Worm (Caenorhabditis elegans): ENCODE measurements around the gene F53A3.7.

F53A3.7 gene

DNA sequence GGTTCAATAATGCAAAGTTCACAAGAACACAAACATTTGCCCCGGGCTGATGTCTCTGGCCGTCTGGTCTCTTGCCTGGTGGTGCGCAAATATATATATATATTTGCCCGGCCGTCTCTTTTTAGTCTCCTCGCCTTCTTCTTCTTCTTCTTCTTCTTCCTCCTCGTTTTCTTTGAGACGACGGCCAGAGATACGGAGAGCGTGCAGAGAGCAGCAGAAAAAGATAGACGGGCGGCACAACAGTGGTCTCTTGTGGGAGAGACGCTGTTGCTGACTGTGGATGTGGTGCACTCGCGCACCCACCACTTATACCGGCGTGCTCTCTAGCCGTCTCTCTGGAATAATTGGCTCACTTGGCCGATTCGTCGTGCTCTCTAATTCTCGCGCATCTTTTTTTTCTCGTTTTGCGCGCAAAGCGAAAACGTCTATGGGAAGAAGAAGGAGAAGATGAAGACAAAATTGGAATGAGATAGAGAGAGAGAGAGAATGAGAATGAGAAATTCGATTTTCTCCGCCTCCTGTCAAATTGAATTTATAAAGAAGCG, 30.1 kb upstream of the F53A3.7 start:
- TF ChIP-seq unc-120 (tag; optimal IDR thresholded peaks at IDR 0.05; ENCODE audit: poor library complexity, severe bottlenecking) (peak; percentile 97), ztf-11 (tag; optimal IDR thresholded peaks at IDR 0.05) (peak; percentile 93), unc-39 (tag; optimal IDR thresholded peaks at IDR 0.05) (no peak), nhr-76 (tag; optimal IDR thresholded peaks at IDR 0.05) (no peak), sptf-1 (tag; optimal IDR thresholded peaks at IDR 0.05) (peak; percentile 83), ceh-39 (tag; optimal IDR thresholded peaks at IDR 0.05) (peak; percentile 22), nhr-28 (tag; optimal IDR thresholded peaks at IDR 0.05) (no peak), mab-5 (tag; optimal IDR thresholded peaks at IDR 0.05) (peak; percentile 18), unc-62 (GFP tag; optimal IDR thresholded peaks at IDR 0.05) (peak; percentile 85), pha-4 (tag; optimal IDR thresholded peaks at IDR 0.05) (peak; percentile 85), ceh-43 (GFP tag; optimal IDR thresholded peaks at IDR 0.05) (peak; percentile 61), cnd-1 (tag; optimal IDR thresholded peaks at IDR 0.05) (peak; percentile 50), blmp-1 (tag; optimal IDR thresholded peaks at IDR 0.05) (peak; percentile 80), lin-32 (GFP tag; optimal IDR thresholded peaks at IDR 0.05) (peak; percentile 15), ces-1 (GFP tag; optimal IDR thresholded peaks at IDR 0.05) (peak; percentile 100), drap-1 (GFP tag; optimal IDR thresholded peaks at IDR 0.05) (peak; percentile 83), elt-3 (tag; optimal IDR thresholded peaks at IDR 0.05) (peak; percentile 33), nhr-2 (tag; optimal IDR thresholded peaks at IDR 0.05) (peak; percentile 80), ham-2 (GFP tag; optimal IDR thresholded peaks at IDR 0.05) (peak; percentile 91), zip-8 (tag; optimal IDR thresholded peaks at IDR 0.05) (no peak), bed-3 (GFP tag; optimal IDR thresholded peaks at IDR 0.05) (peak; percentile 54), tbx-8 (GFP tag; optimal IDR thresholded peaks at IDR 0.05) (no peak), ceh-83 (GFP tag; optimal IDR thresholded peaks at IDR 0.05) (no peak), flh-1 (GFP tag; optimal IDR thresholded peaks at IDR 0.05) (no peak), hlh-1 (tag; optimal IDR thresholded peaks at IDR 0.05) (peak; percentile 34), lsy-2 (tag; optimal IDR thresholded peaks at IDR 0.05) (peak; percentile 52), nhr-237 (tag; optimal IDR thresholded peaks at IDR 0.05) (peak; percentile 89), nhr-12 (tag; optimal IDR thresholded peaks at IDR 0.05) (no peak), mls-2 (tag; optimal IDR thresholded peaks at IDR 0.05) (peak; percentile 82), M03D4.4 (tag; optimal IDR thresholded peaks at IDR 0.05) (peak; percentile 85), sem-2 (GFP tag; optimal IDR thresholded peaks at IDR 0.05) (no peak), mep-1 (tag; optimal IDR thresholded peaks at IDR 0.05) (peak; percentile 3), snpc-4 (tag; optimal IDR thresholded peaks at IDR 0.05) (no peak), lin-13 (tag; optimal IDR thresholded peaks at IDR 0.05) (peak; percentile 5), elt-1 (tag; optimal IDR thresholded peaks at IDR 0.05; ENCODE audit: borderline replicate concordance, insufficient read depth) (no peak)

DNA sequence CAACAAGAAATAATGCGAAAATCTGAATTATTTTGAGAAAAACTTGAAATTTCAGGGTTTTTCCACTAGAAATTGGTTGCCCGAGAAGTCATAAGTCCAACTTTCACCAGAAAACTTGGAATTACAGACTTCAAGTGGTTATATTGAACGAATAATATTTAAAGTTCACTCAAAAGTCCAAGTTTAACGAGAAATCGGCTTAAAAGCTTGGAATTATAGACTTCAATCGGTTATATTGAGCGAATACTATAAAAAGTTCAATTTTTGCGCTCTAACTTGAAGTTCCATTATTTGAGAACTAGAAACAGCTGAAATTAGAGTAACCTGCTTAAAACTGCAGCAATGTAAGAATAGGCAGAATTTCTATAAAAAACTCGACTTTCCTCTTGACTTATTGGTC, 29.2 kb upstream of the F53A3.7 start:
- TF ChIP-seq ces-1 (GFP tag; optimal IDR thresholded peaks at IDR 0.05) (no peak), ztf-11 (tag; optimal IDR thresholded peaks at IDR 0.05) (no peak), hlh-1 (tag; optimal IDR thresholded peaks at IDR 0.05) (no peak), nhr-76 (tag; optimal IDR thresholded peaks at IDR 0.05) (no peak), nhr-28 (tag; optimal IDR thresholded peaks at IDR 0.05) (no peak), mls-2 (tag; optimal IDR thresholded peaks at IDR 0.05) (no peak), snpc-4 (tag; optimal IDR thresholded peaks at IDR 0.05) (no peak), elt-3 (tag; optimal IDR thresholded peaks at IDR 0.05) (no peak), elt-1 (tag; optimal IDR thresholded peaks at IDR 0.05; ENCODE audit: borderline replicate concordance, insufficient read depth) (no peak), unc-120 (tag; optimal IDR thresholded peaks at IDR 0.05; ENCODE audit: poor library complexity, severe bottlenecking) (no peak), mep-1 (tag; optimal IDR thresholded peaks at IDR 0.05) (no peak), mab-5 (tag; optimal IDR thresholded peaks at IDR 0.05) (no peak)

DNA sequence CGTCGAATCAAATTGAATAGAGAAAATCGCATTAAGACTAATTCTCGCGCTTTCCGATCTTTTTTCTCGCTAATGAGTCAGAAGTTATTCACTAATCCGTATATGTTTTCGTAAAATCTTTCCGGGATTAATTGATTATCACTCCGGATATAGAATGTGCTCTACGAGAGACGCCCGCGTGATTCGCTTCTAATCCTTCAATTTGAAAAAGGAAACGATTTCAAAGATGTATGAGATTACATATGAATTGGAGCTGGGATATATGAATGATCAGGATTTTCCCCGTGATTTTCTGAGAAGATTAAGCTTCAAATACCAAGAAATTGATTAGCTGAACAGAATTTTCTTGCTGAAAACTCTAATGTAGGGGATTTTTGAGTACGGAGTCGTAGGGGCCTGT, 28.8 kb upstream of the F53A3.7 start:
- TF ChIP-seq sptf-1 (tag; optimal IDR thresholded peaks at IDR 0.05) (no peak), ces-1 (GFP tag; optimal IDR thresholded peaks at IDR 0.05) (peak; percentile 86), tbx-8 (GFP tag; optimal IDR thresholded peaks at IDR 0.05) (no peak), ceh-39 (tag; optimal IDR thresholded peaks at IDR 0.05) (no peak)

All from whole organism, mixed stage, embryonic.